Fruit fly (Drosophila melanogaster): ENCODE measurements around the gene Nup153.

Gene Nup153

dm6 chrX:16562259-16562658 lies 36.8 kb upstream of the Nup153 start:
- TF ChIP-seq EcR (GFP tag; optimal IDR thresholded peaks at IDR 0.05): peak; percentile 61
- TF ChIP-seq Pif1B (GFP tag; optimal IDR thresholded peaks at IDR 0.05): no peak

- TF ChIP-seq CG9948 (tag; optimal IDR thresholded peaks at IDR 0.05) (no peak), EcR (GFP tag; optimal IDR thresholded peaks at IDR 0.05) (no peak), Ets98B (GFP tag; IDR thresholded peaks at IDR 0.05) (no peak), CG13204 (GFP tag; optimal IDR thresholded peaks at IDR 0.05) (no peak), CG12605 (GFP tag; IDR thresholded peaks at IDR 0.05) (no peak), gl (tag; optimal IDR thresholded peaks at IDR 0.05) (no peak), CG17806 (tag; optimal IDR thresholded peaks at IDR 0.05) (no peak), D1 (tag; optimal IDR thresholded peaks at IDR 0.05) (no peak)
Observed at dm6 chrX:16565377-16565776, 33.7 kb upstream of the Nup153 start.

dm6 chrX:16570572-16571224 lies 28.3 kb upstream of the Nup153 start:
- TF ChIP-seq CG15710 (tag; optimal IDR thresholded peaks at IDR 0.05) (no peak), CG4496 (GFP tag; IDR thresholded peaks at IDR 0.05) (peak; percentile 68; the same call in 2 of the 3 replicates), CG10348 (GFP tag; IDR thresholded peaks at IDR 0.05) (no peak), Ets98B (GFP tag; IDR thresholded peaks at IDR 0.05) (peak; percentile 42; the same call in 1 of the 2 replicates), CG32121 (GFP tag; IDR thresholded peaks at IDR 0.05) (peak; percentile 58)

dm6 chrX:16573659-16574058 lies 25.4 kb upstream of the Nup153 start:
- TF ChIP-seq CG13204 (GFP tag; optimal IDR thresholded peaks at IDR 0.05) (peak; percentile 33), CG34367 (tag; optimal IDR thresholded peaks at IDR 0.05) (peak; percentile 11), CG12605 (GFP tag; IDR thresholded peaks at IDR 0.05) (no peak), gl (tag; optimal IDR thresholded peaks at IDR 0.05) (peak; percentile 39), CG8159 (tag; optimal IDR thresholded peaks at IDR 0.05) (peak; percentile 2), Pif1B (GFP tag; optimal IDR thresholded peaks at IDR 0.05) (peak; percentile 7), CG9948 (tag; optimal IDR thresholded peaks at IDR 0.05) (no peak), Pif1A (GFP tag; optimal IDR thresholded peaks at IDR 0.05) (peak; percentile 51), fd96Ca (GFP tag; IDR thresholded peaks at IDR 0.05) (0 out of 3 replicates have a peak, but pooled peaks have one; percentile 32), CG4496 (GFP tag; IDR thresholded peaks at IDR 0.05) (no peak), rn (GFP tag; IDR thresholded peaks at IDR 0.05) (no peak)

dm6 chrX:16574114-16574513 lies 24.9 kb upstream of the Nup153 start:
- TF ChIP-seq Snoo (tag; optimal IDR thresholded peaks at IDR 0.05) (no peak), CG4496 (GFP tag; IDR thresholded peaks at IDR 0.05) (no peak), Pif1B (GFP tag; optimal IDR thresholded peaks at IDR 0.05) (no peak), CG32121 (GFP tag; IDR thresholded peaks at IDR 0.05) (no peak), CG34367 (tag; optimal IDR thresholded peaks at IDR 0.05) (no peak), CG9948 (tag; optimal IDR thresholded peaks at IDR 0.05) (no peak)

- TF ChIP-seq CG32121 (GFP tag; IDR thresholded peaks at IDR 0.05): 0 out of 2 replicates have a peak, but pooled peaks have one; percentile 12
- no peak for TF ChIP-seq CG4496 (GFP tag; IDR thresholded peaks at IDR 0.05)
- no peak for TF ChIP-seq CG9948 (tag; optimal IDR thresholded peaks at IDR 0.05)
- no peak for TF ChIP-seq Snoo (tag; optimal IDR thresholded peaks at IDR 0.05)
Observed at dm6 chrX:16575097-16575496, 23.9 kb upstream of the Nup153 start.

dm6 chrX:16579978-16580377 lies 19.1 kb upstream of the Nup153 start:
- peak; percentile 11 for TF ChIP-seq CG17806 (tag; optimal IDR thresholded peaks at IDR 0.05)
- TF ChIP-seq CG4496 (GFP tag; IDR thresholded peaks at IDR 0.05): no peak
- TF ChIP-seq CG13204 (GFP tag; optimal IDR thresholded peaks at IDR 0.05): no peak
- no peak for TF ChIP-seq Pif1A (GFP tag; optimal IDR thresholded peaks at IDR 0.05)
- peak; percentile 48 for TF ChIP-seq CG8159 (tag; optimal IDR thresholded peaks at IDR 0.05)
- peak; percentile 22 for TF ChIP-seq CG9948 (tag; optimal IDR thresholded peaks at IDR 0.05)
- no peak for TF ChIP-seq CG12605 (GFP tag; IDR thresholded peaks at IDR 0.05)
- TF ChIP-seq Pif1B (GFP tag; optimal IDR thresholded peaks at IDR 0.05): no peak
- peak; percentile 8 for TF ChIP-seq CG8301 (tag; optimal IDR thresholded peaks at IDR 0.05)
- peak; percentile 26 for TF ChIP-seq CG15710 (tag; optimal IDR thresholded peaks at IDR 0.05)
- peak; percentile 23 for TF ChIP-seq CG14655 (GFP tag; optimal IDR thresholded peaks at IDR 0.05)

- TF ChIP-seq D1 (tag; optimal IDR thresholded peaks at IDR 0.05): no peak
- TF ChIP-seq CG8301 (tag; optimal IDR thresholded peaks at IDR 0.05): no peak
- peak; percentile 29 for TF ChIP-seq CG14655 (GFP tag; optimal IDR thresholded peaks at IDR 0.05)
Observed at dm6 chrX:16581703-16582102, 17.3 kb upstream of the Nup153 start.

All from whole organism, pupa.